Worm (Caenorhabditis elegans): Measurements from ENCODE around the gene C33A12.19.

DNA sequence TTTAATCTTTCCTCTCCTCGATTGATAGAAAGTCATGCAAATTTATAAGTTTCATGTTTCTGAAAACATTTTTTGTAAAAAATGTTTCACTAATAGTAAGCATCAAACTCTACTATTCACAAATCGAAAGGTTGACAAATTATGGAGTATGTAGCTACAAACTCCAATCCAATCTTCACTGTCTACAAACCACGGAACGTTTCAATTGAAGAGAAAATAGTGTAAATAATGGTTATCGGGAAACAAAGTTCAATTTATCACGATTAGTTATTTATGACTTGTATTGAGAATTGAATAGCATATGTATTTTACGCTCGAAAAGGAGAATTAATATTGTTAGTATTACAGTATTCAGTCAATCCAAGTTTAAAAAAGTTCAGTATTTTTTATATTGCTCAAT, 17.2 kb upstream of the C33A12.19 start:
- no peak for TF ChIP-seq nhr-237 (tag; optimal IDR thresholded peaks at IDR 0.05)
- no peak for TF ChIP-seq ceh-43 (GFP tag; optimal IDR thresholded peaks at IDR 0.05)
- TF ChIP-seq lin-13 (tag; optimal IDR thresholded peaks at IDR 0.05): no peak
- TF ChIP-seq snpc-4 (tag; optimal IDR thresholded peaks at IDR 0.05): no peak
- no peak for TF ChIP-seq pha-4 (tag; optimal IDR thresholded peaks at IDR 0.05)
- no peak for TF ChIP-seq sptf-1 (tag; optimal IDR thresholded peaks at IDR 0.05)
- no peak for TF ChIP-seq nhr-12 (tag; optimal IDR thresholded peaks at IDR 0.05)
- no peak for TF ChIP-seq mep-1 (tag; optimal IDR thresholded peaks at IDR 0.05)
